Fruit fly (Drosophila melanogaster) whole organism, embryonic: ENCODE measurements around the gene CG15322.
A peak's percentile ranks its signal among the peaks of the same experiment; 100 is the strongest.

ENCODE experiments used
- Abd-B ChIP-seq: fragments of 200-800 bp; sonication (Bioruptor generic); optimal IDR thresholded peaks from 2 replicates; lab custom pipeline; 2018; ENCODE audit warnings: missing biosample characterization, mild to moderate bottlenecking, missing genetic modification characterization, moderate library complexity
- Awh ChIP-seq: fragments of 200-800 bp; sonication (Bioruptor generic); IDR thresholded peaks from 2 replicates; pipeline ENCODE4, ENCODE4 v1.3.6; 2022; ENCODE audit warnings: missing biosample characterization, missing genetic modification characterization
- C15 ChIP-seq: fragments of 200-800 bp; sonication (Bioruptor generic); IDR thresholded peaks from 3 replicates; pipeline ENCODE4 v1.3.6; 2022; ENCODE audit warnings: missing biosample characterization, missing genetic modification characterization
- CG10147 ChIP-seq: fragments of 200-800 bp; sonication (Bioruptor generic); optimal IDR thresholded peaks from 2 replicates; lab custom pipeline; 2019; ENCODE audit warnings: missing biosample characterization, mild to moderate bottlenecking, missing genetic modification characterization, moderate library complexity
- CG10209 ChIP-seq: fragments of 200-800 bp; sonication (Bioruptor generic); optimal IDR thresholded peaks from 3 replicates; lab custom pipeline; 2017; ENCODE audit warnings: missing biosample characterization, mild to moderate bottlenecking, missing genetic modification characterization, missing genetic modification reagents
- CG13296 ChIP-seq: fragments of 200-800 bp; sonication (Bioruptor generic); optimal IDR thresholded peaks from 3 replicates; lab custom pipeline; 2018; ENCODE audit warnings: missing biosample characterization, mild to moderate bottlenecking, missing genetic modification characterization
- CG14860 ChIP-seq: fragments of 200-800 bp; sonication (Bioruptor generic); IDR thresholded peaks from 3 replicates; pipeline ENCODE4 v1.3.6; 2022; ENCODE audit warnings: missing biosample characterization, missing genetic modification characterization; ENCODE audit not compliant: partially characterized antibody
- CG30431 ChIP-seq: fragments of 200-800 bp; sonication (Bioruptor generic); optimal IDR thresholded peaks from 2 replicates; lab custom pipeline; 2017; ENCODE audit warnings: missing biosample characterization, missing genetic modification characterization
- CG32772 ChIP-seq: fragments of 200-800 bp; sonication (Bioruptor generic); IDR thresholded peaks from 2 replicates; pipeline ENCODE4 v1.3.6; 2022; ENCODE audit warnings: missing biosample characterization, missing genetic modification characterization
- CG33557 ChIP-seq: fragments of 200-800 bp; sonication (Bioruptor generic); optimal IDR thresholded peaks from 2 replicates; lab custom pipeline; 2019; ENCODE audit warnings: missing biosample characterization, mild to moderate bottlenecking, missing genetic modification characterization, moderate library complexity
- CG4328 ChIP-seq: fragments of 200-800 bp; sonication (Bioruptor generic); optimal IDR thresholded peaks from 3 replicates; lab custom pipeline; 2017; ENCODE audit warnings: missing biosample characterization, missing genetic modification reagents, missing genetic modification characterization
- CG4404 ChIP-seq: fragments of 200-800 bp; sonication (Bioruptor generic); IDR thresholded peaks from 2 replicates; pipeline ENCODE4 v1.3.6; 2022; ENCODE audit warnings: missing biosample characterization, missing genetic modification characterization
- CG4854 ChIP-seq: fragments of 200-800 bp; sonication (Bioruptor generic); optimal IDR thresholded peaks from 2 replicates; lab custom pipeline; 2016; ENCODE audit warnings: missing biosample characterization, missing genetic modification characterization, inconsistent platforms
- CG8388 ChIP-seq: fragments of 200-800 bp; sonication (Bioruptor generic); optimal IDR thresholded peaks from 2 replicates; lab custom pipeline; 2019; ENCODE audit warnings: missing biosample characterization, mild to moderate bottlenecking, missing genetic modification characterization, moderate library complexity
- CG9609 ChIP-seq: fragments of 200-800 bp; sonication (Bioruptor generic); optimal IDR thresholded peaks from 3 replicates; lab custom pipeline; 2016; ENCODE audit warnings: missing biosample characterization, missing genetic modification characterization
- CG9876 ChIP-seq: fragments of 200-800 bp; sonication (Bioruptor generic); optimal IDR thresholded peaks from 2 replicates; lab custom pipeline; 2016; ENCODE audit warnings: missing biosample characterization, missing genetic modification characterization
- CG9932 ChIP-seq: fragments of 200-800 bp; sonication (Bioruptor generic); IDR thresholded peaks from 2 replicates; pipeline ENCODE4 v1.3.6; 2022; ENCODE audit warnings: missing biosample characterization, missing genetic modification characterization
- CTCF ChIP-seq: fragments of 200-800 bp; sonication (Bioruptor generic); optimal IDR thresholded peaks from 2 replicates; lab custom pipeline; 2017; ENCODE audit warnings: missing biosample characterization, mild to moderate bottlenecking, missing genetic modification characterization, moderate library complexity
- D19B ChIP-seq: fragments of 200-800 bp; sonication (Bioruptor generic); optimal IDR thresholded peaks from 2 replicates; lab custom pipeline; 2017; ENCODE audit warnings: missing biosample characterization, mild to moderate bottlenecking, missing genetic modification characterization
- HLH4C ChIP-seq: fragments of 200-800 bp; sonication (Bioruptor generic); IDR thresholded peaks from 3 replicates; pipeline ENCODE4 v1.3.6; 2022; ENCODE audit warnings: missing biosample characterization, missing genetic modification characterization; ENCODE audit not compliant: partially characterized antibody
- MBD-R2 ChIP-seq: fragments of 200-800 bp; sonication (Bioruptor generic); IDR thresholded peaks from 2 replicates; pipeline ENCODE4 v1.3.6; 2022; ENCODE audit warnings: missing biosample characterization, missing genetic modification characterization
- Med ChIP-seq: fragments of 200-800 bp; sonication (Bioruptor generic); peaks from one replicate; lab custom pipeline; 2016; ENCODE audit warnings: missing biosample characterization, missing genetic modification characterization, mild to moderate bottlenecking, inconsistent platforms, moderate library complexity
- Nf-YA ChIP-seq: fragments of 200-800 bp; sonication (Bioruptor generic); IDR thresholded peaks from 2 replicates; pipeline ENCODE4 v1.3.6; 2022; ENCODE audit warnings: missing biosample characterization, missing genetic modification characterization
- Oli ChIP-seq: fragments of 200-800 bp; sonication (Bioruptor generic); optimal IDR thresholded peaks from 2 replicates; lab custom pipeline; 2018; ENCODE audit warnings: missing biosample characterization, mild to moderate bottlenecking, missing genetic modification characterization, moderate library complexity
- Spps ChIP-seq: fragments of 200-800 bp; sonication (Bioruptor generic); optimal IDR thresholded peaks from 2 replicates; lab custom pipeline; 2018; ENCODE audit warnings: missing biosample characterization, mild to moderate bottlenecking, missing genetic modification characterization
- ab ChIP-seq: fragments of 200-800 bp; sonication (Bioruptor generic); optimal IDR thresholded peaks from 2 replicates; lab custom pipeline; 2016; ENCODE audit warnings: missing biosample characterization, missing genetic modification characterization
- al ChIP-seq: fragments of 200-800 bp; sonication (Bioruptor generic); IDR thresholded peaks from 2 replicates; pipeline ENCODE4 v1.3.6; 2022; ENCODE audit warnings: missing biosample characterization, missing genetic modification characterization
- bcd ChIP-seq: fragments of 200-800 bp; sonication (Bioruptor generic); optimal IDR thresholded peaks from 2 replicates; lab custom pipeline; 2017; ENCODE audit warnings: missing biosample characterization, mild to moderate bottlenecking, missing genetic modification characterization
- croc ChIP-seq: fragments of 200-800 bp; sonication (Bioruptor generic); conservative IDR thresholded peaks from 3 replicates; pipeline ENCODE4 v1.3.6; 2022; ENCODE audit warnings: missing biosample characterization, missing genetic modification characterization
- dati ChIP-seq: fragments of 200-800 bp; sonication (Bioruptor generic); IDR thresholded peaks from 2 replicates; pipeline ENCODE4 v1.3.6; 2022; ENCODE audit warnings: missing biosample characterization, missing genetic modification characterization
- dimm ChIP-seq: fragments of 200-800 bp; sonication (Bioruptor generic); IDR thresholded peaks from 2 replicates; pipeline ENCODE4 v1.3.6; 2022; ENCODE audit warnings: missing biosample characterization, missing genetic modification characterization
- dmrt11E ChIP-seq: fragments of 200-800 bp; sonication (Bioruptor generic); optimal IDR thresholded peaks from 3 replicates; lab custom pipeline; 2018; ENCODE audit warnings: missing biosample characterization, mild to moderate bottlenecking, missing genetic modification characterization, moderate library complexity
- en ChIP-seq: fragments of 200-800 bp; sonication (Bioruptor generic); optimal IDR thresholded peaks from 2 replicates; lab custom pipeline; 2016; ENCODE audit warnings: missing biosample characterization, missing genetic modification characterization
- fd64A ChIP-seq: fragments of 200-800 bp; sonication (Bioruptor generic); optimal IDR thresholded peaks from 3 replicates; lab custom pipeline; 2018; ENCODE audit warnings: missing biosample characterization, mild to moderate bottlenecking, missing genetic modification characterization
- fu2 ChIP-seq: fragments of 200-800 bp; sonication (Bioruptor generic); optimal IDR thresholded peaks from 2 replicates; lab custom pipeline; 2016; ENCODE audit warnings: missing biosample characterization, missing genetic modification characterization
- gfzf ChIP-seq: fragments of 200-800 bp; sonication (Bioruptor generic); optimal IDR thresholded peaks from 2 replicates; lab custom pipeline; 2016; ENCODE audit warnings: missing biosample characterization, mild to moderate bottlenecking, missing genetic modification characterization, moderate library complexity
- gro ChIP-seq: fragments of 200-800 bp; sonication (Bioruptor generic); optimal IDR thresholded peaks from 2 replicates; lab custom pipeline; 2016; ENCODE audit warnings: missing biosample characterization, missing genetic modification characterization
- hbn ChIP-seq: fragments of 200-800 bp; sonication (Bioruptor generic); IDR thresholded peaks from 2 replicates; pipeline ENCODE4 v1.3.6; 2022; ENCODE audit warnings: missing biosample characterization, missing genetic modification characterization; ENCODE audit not compliant: partially characterized antibody
- jigr1 ChIP-seq: fragments of 200-800 bp; sonication (Bioruptor generic); IDR thresholded peaks from 3 replicates; pipeline ENCODE4 v1.3.6; 2022; ENCODE audit warnings: missing biosample characterization, missing genetic modification characterization
- knrl ChIP-seq: fragments of 200-800 bp; sonication (Bioruptor generic); IDR thresholded peaks from 3 replicates; pipeline ENCODE4 v1.3.6; 2022; ENCODE audit warnings: missing biosample characterization, missing genetic modification characterization; ENCODE audit not compliant: partially characterized antibody
- lab ChIP-seq: fragments of 200-800 bp; sonication (Bioruptor generic); optimal IDR thresholded peaks from 3 replicates; lab custom pipeline; 2017; ENCODE audit warnings: missing biosample characterization, missing genetic modification characterization, mild to moderate bottlenecking, moderate library complexity, missing genetic modification reagents
- nerfin-1 ChIP-seq: fragments of 200-800 bp; sonication (Bioruptor generic); optimal IDR thresholded peaks from 3 replicates; lab custom pipeline; 2019; ENCODE audit warnings: missing biosample characterization, mild to moderate bottlenecking, missing genetic modification characterization, moderate library complexity
- onecut ChIP-seq: fragments of 200-800 bp; sonication (Bioruptor generic); IDR thresholded peaks from 2 replicates; pipeline ENCODE4 v1.3.6; 2022; ENCODE audit warnings: missing biosample characterization, missing genetic modification characterization
- pho ChIP-seq: fragments of 200-800 bp; sonication (Bioruptor generic); optimal IDR thresholded peaks from 2 replicates; lab custom pipeline; 2016; ENCODE audit warnings: missing biosample characterization, missing genetic modification characterization
- seq ChIP-seq: fragments of 200-800 bp; sonication (Bioruptor generic); IDR thresholded peaks from 2 replicates; pipeline ENCODE4 v1.3.6; 2022; ENCODE audit warnings: missing biosample characterization, missing genetic modification characterization
- sr ChIP-seq: fragments of 200-800 bp; sonication (Bioruptor generic); IDR thresholded peaks from 3 replicates; pipeline ENCODE4 v1.3.6; 2022; ENCODE audit warnings: missing biosample characterization, missing genetic modification characterization
- ssp ChIP-seq: fragments of 200-800 bp; sonication (Bioruptor generic); IDR thresholded peaks from 2 replicates; pipeline ENCODE4 v1.3.6; 2022; ENCODE audit warnings: missing biosample characterization, missing genetic modification characterization
- unpg ChIP-seq: fragments of 200-800 bp; sonication (Bioruptor generic); optimal IDR thresholded peaks from 3 replicates; lab custom pipeline; 2018; ENCODE audit warnings: missing biosample characterization, mild to moderate bottlenecking, missing genetic modification characterization, moderate library complexity
- usp ChIP-seq: fragments of >200 bp; optimal IDR thresholded peaks from 2 replicates; lab custom pipeline; 2017; ENCODE audit warnings: missing biosample characterization, missing genetic modification characterization
- vnd ChIP-seq: fragments of 200-800 bp; sonication (Bioruptor generic); IDR thresholded peaks from 3 replicates; pipeline ENCODE4 v1.3.6; 2022; ENCODE audit warnings: missing biosample characterization, missing genetic modification characterization; ENCODE audit not compliant: partially characterized antibody
- zen2 ChIP-seq: fragments of 200-800 bp; sonication (Bioruptor generic); IDR thresholded peaks from 3 replicates; pipeline ENCODE4 v1.3.6; 2022; ENCODE audit warnings: missing biosample characterization, missing genetic modification characterization; ENCODE audit not compliant: partially characterized antibody

Gene CG15322

DNA sequence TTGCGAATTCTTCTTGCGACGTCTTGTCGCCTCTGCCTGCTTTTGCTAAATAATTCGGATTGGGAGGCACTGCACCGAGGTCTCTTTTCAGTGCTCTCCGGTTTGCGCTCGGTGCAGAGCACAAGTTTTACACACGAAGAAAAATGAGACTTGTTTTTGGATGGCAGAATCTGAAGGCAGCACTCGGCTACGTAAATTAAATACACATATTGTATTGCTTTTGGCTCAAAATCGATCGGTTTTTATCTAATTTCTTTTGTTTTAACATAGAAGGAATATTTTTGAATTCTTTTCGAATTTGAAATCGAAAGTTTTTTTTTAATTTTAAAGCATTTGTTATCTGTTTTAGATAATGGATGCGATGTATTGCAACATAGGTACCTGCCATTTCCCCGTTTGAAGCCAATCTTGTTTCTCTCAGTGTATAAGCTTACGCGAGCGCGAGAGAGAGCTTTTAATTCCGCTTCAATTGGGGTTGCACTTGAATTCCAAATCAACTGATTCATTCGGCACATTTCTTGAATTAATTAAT lies 40.2 kb downstream of the CG15322 start, which contains the start of gene AnxB10 (continued):
- no peak for TF ChIP-seq zen2
- peak; percentile 53 for TF ChIP-seq ssp (GFP tag; lab: Robert Waterston, UW)
- no peak for TF ChIP-seq CG30431 (GFP tag; lab: Kevin White, UChicago)
- no peak for TF ChIP-seq gro
- TF ChIP-seq CG9609 (GFP tag; lab: Kevin White, UChicago): peak; percentile 0
- no peak for TF ChIP-seq fu2
- TF ChIP-seq unpg: peak; percentile 29
- TF ChIP-seq onecut: peak; percentile 43
- TF ChIP-seq CTCF: no peak
- no peak for TF ChIP-seq Nf-YA
- peak; percentile 76 for TF ChIP-seq lab (GFP tag; lab: Kevin White, UChicago)
- no peak for TF ChIP-seq dati (GFP tag; lab: Robert Waterston, UW)
- TF ChIP-seq CG10209 (GFP tag; lab: Kevin White, UChicago): peak; percentile 53
- TF ChIP-seq croc (GFP tag; lab: Robert Waterston, UW): peak; percentile 26; the same call in 1 of the 3 replicates
- peak; percentile 84 for TF ChIP-seq Med (GFP tag; lab: Kevin White, UChicago)
- peak; percentile 33 for TF ChIP-seq en (GFP tag; lab: Kevin White, UChicago)
- no peak for TF ChIP-seq Spps
- no peak for TF ChIP-seq CG33557 (GFP tag; lab: Kevin White, UChicago)
- peak; percentile 14 for TF ChIP-seq CG4328 (GFP tag; lab: Kevin White, UChicago)
- TF ChIP-seq CG9932 (GFP tag; lab: Robert Waterston, UW): 0 out of 2 replicates have a peak, but pooled peaks have one; percentile 21
- no peak for TF ChIP-seq C15 (GFP tag; lab: Robert Waterston, UW)
- no peak for TF ChIP-seq hbn (GFP tag; lab: Robert Waterston, UW)
- no peak for TF ChIP-seq usp
- TF ChIP-seq CG32772 (GFP tag; lab: Robert Waterston, UW): 0 out of 2 replicates have a peak, but pooled peaks have one; percentile 25
- TF ChIP-seq D19B (GFP tag; lab: Kevin White, UChicago): peak; percentile 22
- peak; percentile 39 for TF ChIP-seq CG8388 (GFP tag; lab: Kevin White, UChicago)
- TF ChIP-seq seq: 0 out of 2 replicates have a peak, but pooled peaks have one; percentile 48
- no peak for TF ChIP-seq fd64A (GFP tag; lab: Kevin White, UChicago)
- peak; percentile 41 for TF ChIP-seq Abd-B (GFP tag; lab: Kevin White, UChicago)
- TF ChIP-seq pho (GFP tag; lab: Kevin White, UChicago): no peak
- no peak for TF ChIP-seq dimm (GFP tag; lab: Robert Waterston, UW)
- TF ChIP-seq Awh (GFP tag; lab: Robert Waterston, UW): no peak
- TF ChIP-seq ab (GFP tag; lab: Kevin White, UChicago): no peak
- peak; percentile 69 for TF ChIP-seq Oli (tag; lab: Kevin White, UChicago)
- 0 out of 2 replicates have a peak, but pooled peaks have one; percentile 28 for TF ChIP-seq CG4404 (GFP tag; lab: Robert Waterston, UW)
- no peak for TF ChIP-seq dmrt11E (tag; lab: Kevin White, UChicago)
- TF ChIP-seq gfzf (GFP tag; lab: Kevin White, UChicago): no peak
- no peak for TF ChIP-seq CG14860 (GFP tag; lab: Robert Waterston, UW)
- TF ChIP-seq CG4854 (GFP tag; lab: Kevin White, UChicago): peak; percentile 24
- peak; percentile 41 for TF ChIP-seq nerfin-1
- no peak for TF ChIP-seq knrl (GFP tag; lab: Robert Waterston, UW)
- TF ChIP-seq al (GFP tag; lab: Robert Waterston, UW): no peak
- peak; percentile 40; the same call in 2 of the 3 replicates for TF ChIP-seq jigr1 (GFP tag; lab: Robert Waterston, UW)
- TF ChIP-seq bcd (GFP tag; lab: Kevin White, UChicago): peak; percentile 75
- peak; percentile 74 for TF ChIP-seq CG13296
- TF ChIP-seq HLH4C (GFP tag; lab: Robert Waterston, UW): no peak
- peak; percentile 21; the same call in 1 of the 2 replicates for TF ChIP-seq MBD-R2 (GFP tag; lab: Robert Waterston, UW)
- peak; percentile 74 for TF ChIP-seq CG10147 (GFP tag; lab: Kevin White, UChicago)
- no peak for TF ChIP-seq CG9876 (GFP tag; lab: Kevin White, UChicago)
- TF ChIP-seq sr (GFP tag; lab: Robert Waterston, UW): no peak
- no peak for TF ChIP-seq vnd (GFP tag; lab: Robert Waterston, UW)
